Worm (Caenorhabditis elegans): ENCODE results near the gene K01D12.8.

- no peak for TF ChIP-seq F57C9.4 (tag; optimal IDR thresholded peaks at IDR 0.05)
- TF ChIP-seq lin-35 (GFP tag; optimal IDR thresholded peaks at IDR 0.05), result no peak
- TF ChIP-seq B0336.3 (GFP tag; IDR thresholded peaks at IDR 0.05), result no peak
- no peak for TF ChIP-seq unc-62 (GFP tag; optimal IDR thresholded peaks at IDR 0.05)
- no peak for TF ChIP-seq F57A8.1 (GFP tag; optimal IDR thresholded peaks at IDR 0.05)
- TF ChIP-seq F52B5.7 (tag; optimal IDR thresholded peaks at IDR 0.05), result no peak
- no peak for TF ChIP-seq ceh-79 (tag; optimal IDR thresholded peaks at IDR 0.05)
These were observed 4.9 kb upstream of the K01D12.8 start, which contains the start of gene K01D12.5 for ce11 chrV:12397545-12397944.

Measured in whole organism, young adult.